Worm (Caenorhabditis elegans): ENCODE measurements around the gene R166.2.

Gene R166.2

ce11 chrII:10527649-10528134 lies 9.8 kb downstream of the R166.2 start, which contains the start of gene mab-10:
mab-10 (plus strand) TSS chrII:10528084.
- TF ChIP-seq mes-2 (tag; optimal IDR thresholded peaks at IDR 0.05; ENCODE audit: poor library complexity, severe bottlenecking) (peak; percentile 55), ztf-7 (tag; optimal IDR thresholded peaks at IDR 0.05) (no peak), ces-1 (GFP tag; optimal IDR thresholded peaks at IDR 0.05) (no peak), mxl-3 (GFP tag; optimal IDR thresholded peaks at IDR 0.05) (peak; percentile 83), ZK337.2 (GFP tag; IDR thresholded peaks at IDR 0.05) (no peak), unc-62 (GFP tag; optimal IDR thresholded peaks at IDR 0.05 in 1 of 2) (no peak), unc-62 (tag; optimal IDR thresholded peaks at IDR 0.05) (no peak), nhr-42 (GFP tag; IDR thresholded peaks at IDR 0.05) (no peak), attf-4 (tag; optimal IDR thresholded peaks at IDR 0.05) (no peak), F37D6.2 (tag; optimal IDR thresholded peaks at IDR 0.05) (peak; percentile 17), Y48G9A.11 (GFP tag; IDR thresholded peaks at IDR 0.05) (no peak), lin-29 (GFP tag; IDR thresholded peaks at IDR 0.05) (no peak), F10B5.3 (tag; optimal IDR thresholded peaks at IDR 0.05) (no peak), T20F7.1 (GFP tag; optimal IDR thresholded peaks at IDR 0.05) (no peak), ceh-62 (tag; optimal IDR thresholded peaks at IDR 0.05) (no peak), egl-43 (GFP tag; IDR thresholded peaks at IDR 0.05) (no peak), ceh-32 (tag; optimal IDR thresholded peaks at IDR 0.05; ENCODE audit: poor library complexity) (peak; percentile 40), fos-1 (tag; optimal IDR thresholded peaks at IDR 0.05) (no peak), dpl-1 (GFP tag; optimal IDR thresholded peaks at IDR 0.05) (no peak), Y105C5A.15 (GFP tag; IDR thresholded peaks at IDR 0.05) (no peak), T26A8.4 (GFP tag; IDR thresholded peaks at IDR 0.05) (0 out of 2 replicates have a peak, but pooled peaks have one; percentile 47), unc-39 (tag; optimal IDR thresholded peaks at IDR 0.05) (no peak), pha-4 (GFP tag; IDR thresholded peaks at IDR 0.05) (peak; percentile 17; the same call in 1 of the 2 replicates), pha-4 (tag; optimal IDR thresholded peaks at IDR 0.05) (peak; percentile 49), gei-8 (GFP tag; optimal IDR thresholded peaks at IDR 0.05) (peak; percentile 20), lin-15B (tag; optimal IDR thresholded peaks at IDR 0.05) (no peak), F44E2.7 (GFP tag; IDR thresholded peaks at IDR 0.05) (0 out of 2 replicates have a peak, but pooled peaks have one; percentile 19), sdz-12 (GFP tag; optimal IDR thresholded peaks at IDR 0.05) (no peak), zip-2 (tag; optimal IDR thresholded peaks at IDR 0.05) (no peak), mdl-1 (tag; optimal IDR thresholded peaks at IDR 0.05) (peak; percentile 14 to 80), ctbp-1 (GFP tag; IDR thresholded peaks at IDR 0.05) (0 out of 2 replicates have a peak, but pooled peaks have one; percentile 41), skn-1 (tag; optimal IDR thresholded peaks at IDR 0.05) (no peak), egl-27 (tag; optimal IDR thresholded peaks at IDR 0.05) (no peak), ZK546.5 (tag; optimal IDR thresholded peaks at IDR 0.05) (no peak), nhr-28 (tag; optimal IDR thresholded peaks at IDR 0.05) (peak; percentile 64), nhr-102 (tag; optimal IDR thresholded peaks at IDR 0.05) (peak; percentile 17), ztf-11 (tag; optimal IDR thresholded peaks at IDR 0.05) (no peak), lim-7 (GFP tag; IDR thresholded peaks at IDR 0.05) (0 out of 2 replicates have a peak, but pooled peaks have one; percentile 7), dmd-8 (GFP tag; IDR thresholded peaks at IDR 0.05) (no peak), hif-1 (tag; optimal IDR thresholded peaks at IDR 0.05) (peak in 1 of 2 experiments; percentile 63), duxl-1 (tag; optimal IDR thresholded peaks at IDR 0.05; ENCODE audit: poor library complexity) (peak; percentile 20), madf-9 (GFP tag; conservative IDR thresholded peaks at IDR 0.05) (no peak), lin-1 (GFP tag; IDR thresholded peaks at IDR 0.05) (peak; percentile 23; the same call in 1 of the 2 replicates), zfp-2 (tag; optimal IDR thresholded peaks at IDR 0.05) (no peak), R02D3.7 (tag; optimal IDR thresholded peaks at IDR 0.05) (no peak), hlh-30 (tag; optimal IDR thresholded peaks at IDR 0.05; ENCODE audit: insufficient read depth) (peak; percentile 85), mdt-29 (GFP tag; IDR thresholded peaks at IDR 0.05) (no peak), Y75B8A.6 (GFP tag; IDR thresholded peaks at IDR 0.05) (no peak), rbr-2 (tag; optimal IDR thresholded peaks at IDR 0.05) (peak; percentile 52), ceh-20 (GFP tag; IDR thresholded peaks at IDR 0.05) (peak; percentile 46; the same call in 1 of the 2 replicates), Y5F2A.4 (GFP tag; optimal IDR thresholded peaks at IDR 0.05) (no peak)
